Worm (Caenorhabditis elegans): Measurements from ENCODE around the gene mrpl-44.

The mrpl-44 gene

ce11 chrIII:9051119-9051597 is 38.0 kb downstream of the mrpl-44 start (continued):
- TF ChIP-seq T26A8.4 (GFP tag; IDR thresholded peaks at IDR 0.05) (peak; percentile 89), nhr-102 (tag; optimal IDR thresholded peaks at IDR 0.05) (peak; percentile 18), ZK546.5 (tag; optimal IDR thresholded peaks at IDR 0.05) (no peak), nhr-41 (GFP tag; IDR thresholded peaks at IDR 0.05) (0 out of 2 replicates have a peak, but pooled peaks have one; percentile 43), hmg-1.1 (GFP tag; IDR thresholded peaks at IDR 0.05) (peak; percentile 70), vab-7 (GFP tag; IDR thresholded peaks at IDR 0.05) (peak; percentile 59; the same call in 1 of the 2 replicates), Y75B8A.6 (GFP tag; IDR thresholded peaks at IDR 0.05) (peak; percentile 85), skn-1 (tag; optimal IDR thresholded peaks at IDR 0.05) (no peak), nhr-77 (tag; optimal IDR thresholded peaks at IDR 0.05) (peak; percentile 75), daf-12 (tag; optimal IDR thresholded peaks at IDR 0.05) (no peak), dmd-8 (GFP tag; IDR thresholded peaks at IDR 0.05) (no peak), arid-1 (GFP tag; conservative IDR thresholded peaks at IDR 0.05) (0 out of 2 replicates have a peak, but pooled peaks have one; percentile 57), unc-130 (GFP tag; optimal IDR thresholded peaks at IDR 0.05) (no peak), fos-1 (tag; optimal IDR thresholded peaks at IDR 0.05) (no peak), hif-1 (tag; optimal IDR thresholded peaks at IDR 0.05) (peak in 1 of 2 experiments; percentile 37), nhr-25 (tag; optimal IDR thresholded peaks at IDR 0.05; ENCODE audit: borderline replicate concordance, insufficient read depth) (peak; percentile 10), set-16 (GFP tag; IDR thresholded peaks at IDR 0.05) (no peak), nhr-10 (tag; optimal IDR thresholded peaks at IDR 0.05) (peak; percentile 31), dmd-9 (GFP tag; IDR thresholded peaks at IDR 0.05) (no peak), T20F7.1 (GFP tag; optimal IDR thresholded peaks at IDR 0.05) (peak; percentile 84), tra-1 (GFP tag; IDR thresholded peaks at IDR 0.05) (peak; percentile 87), zfp-3 (GFP tag; conservative IDR thresholded peaks at IDR 0.05) (peak; percentile 98), mxl-3 (GFP tag; optimal IDR thresholded peaks at IDR 0.05) (no peak), egl-27 (tag; optimal IDR thresholded peaks at IDR 0.05) (no peak), nhr-48 (tag; optimal IDR thresholded peaks at IDR 0.05) (no peak), unc-39 (tag; optimal IDR thresholded peaks at IDR 0.05) (no peak), snpc-1.2 (GFP tag; IDR thresholded peaks at IDR 0.05) (peak; percentile 46; the same call in 1 of the 2 replicates), gei-8 (GFP tag; optimal IDR thresholded peaks at IDR 0.05) (peak; percentile 36), tag-97 (GFP tag; IDR thresholded peaks at IDR 0.05) (peak; percentile 43; the same call in 1 of the 2 replicates), F10B5.3 (tag; optimal IDR thresholded peaks at IDR 0.05) (no peak), mep-1 (tag; optimal IDR thresholded peaks at IDR 0.05) (peak; percentile 92), ztf-11 (tag; optimal IDR thresholded peaks at IDR 0.05) (no peak), snpc-4 (tag; optimal IDR thresholded peaks at IDR 0.05) (no peak), D1046.2 (GFP tag; IDR thresholded peaks at IDR 0.05) (0 out of 2 replicates have a peak, but pooled peaks have one; percentile 4), jun-1 (tag; optimal IDR thresholded peaks at IDR 0.05) (peak; percentile 31), duxl-1 (tag; optimal IDR thresholded peaks at IDR 0.05; ENCODE audit: poor library complexity) (peak; percentile 17), aha-1 (tag) (peak; percentile 98), pha-4 (GFP tag; IDR thresholded peaks at IDR 0.05) (peak; percentile 81), pha-4 (tag; optimal IDR thresholded peaks at IDR 0.05) (peak; percentile 82), zfp-2 (tag; optimal IDR thresholded peaks at IDR 0.05) (no peak), F49E8.2 (tag; optimal IDR thresholded peaks at IDR 0.05; ENCODE audit: borderline replicate concordance) (no peak), daf-19 (GFP tag; conservative IDR thresholded peaks at IDR 0.05) (peak; percentile 31; the same call in 1 of the 2 replicates), ceh-44 (GFP tag; IDR thresholded peaks at IDR 0.05) (no peak), F26F4.8 (GFP tag; conservative IDR thresholded peaks at IDR 0.05) (no peak), hlh-30 (tag; optimal IDR thresholded peaks at IDR 0.05; ENCODE audit: insufficient read depth) (peak; percentile 87), ztf-7 (tag; optimal IDR thresholded peaks at IDR 0.05) (peak; percentile 65), nhr-42 (GFP tag; IDR thresholded peaks at IDR 0.05) (no peak; the same call in none of the 2 replicates), Y5F2A.4 (GFP tag; optimal IDR thresholded peaks at IDR 0.05) (no peak), lin-15B (tag; optimal IDR thresholded peaks at IDR 0.05) (no peak), dmd-6 (GFP tag; IDR thresholded peaks at IDR 0.05) (peak; percentile 63), lir-3 (tag; optimal IDR thresholded peaks at IDR 0.05) (peak; percentile 5)
